Worm (Caenorhabditis elegans) whole organism, early embryonic: Measurements from ENCODE around the gene ife-4.

ENCODE experiments used
- B0310.2 ChIP-seq: sonication (generic microtip); optimal IDR thresholded peaks from 2 replicates; lab custom pipeline; 2016; ENCODE audit warnings: mild to moderate bottlenecking, missing genetic modification characterization, missing compliant biosample characterization
- F13C5.2 ChIP-seq: sonication (generic microtip); optimal IDR thresholded peaks from 2 replicates; lab custom pipeline; 2017; ENCODE audit warnings: mild to moderate bottlenecking, missing genetic modification characterization, inconsistent platforms, missing compliant biosample characterization
- aly-1 ChIP-seq: sonication (generic microtip); optimal IDR thresholded peaks from 2 replicates; lab custom pipeline; 2016; ENCODE audit warnings: missing genetic modification characterization, missing compliant biosample characterization
- ama-1 ChIP-seq: fragments of 150-350 bp; optimal IDR thresholded peaks from 2 replicates; lab custom pipeline; 2014
- ceh-13 ChIP-seq: fragments of 200-800 bp; sonication (Bioruptor generic); optimal IDR thresholded peaks from 2 replicates; lab custom pipeline; 2018; ENCODE audit warnings: mild to moderate bottlenecking, missing genetic modification characterization, missing compliant biosample characterization
- ceh-36 ChIP-seq: sonication (generic microtip); optimal IDR thresholded peaks from 2 replicates; lab custom pipeline; 2016; ENCODE audit warnings: missing genetic modification characterization, inconsistent platforms, missing compliant biosample characterization
- hmbx-1 ChIP-seq: sonication (generic microtip); optimal IDR thresholded peaks from 2 replicates; lab custom pipeline; 2016; ENCODE audit warnings: mild to moderate bottlenecking, missing genetic modification characterization, missing compliant biosample characterization
- hnd-1 ChIP-seq: sonication (generic microtip); optimal IDR thresholded peaks from 2 replicates; lab custom pipeline; 2016; ENCODE audit warnings: missing genetic modification characterization, missing compliant biosample characterization
- pes-1 ChIP-seq: fragments of 200-800 bp; sonication (Bioruptor generic); IDR thresholded peaks from 2 replicates; pipeline ENCODE4 v1.3.6; 2022; ENCODE audit warnings: missing genetic modification reagents, missing genetic modification characterization, missing compliant biosample characterization
- scrt-1 ChIP-seq: fragments of 200-800 bp; sonication (Bioruptor generic); IDR thresholded peaks from 2 replicates; pipeline ENCODE4 v1.3.6; 2022; ENCODE audit warnings: missing genetic modification characterization, missing compliant biosample characterization
- sea-1 ChIP-seq: fragments of 200-800 bp; sonication (Bioruptor generic); conservative IDR thresholded peaks from 2 replicates; pipeline ENCODE4 v1.3.6; 2022; ENCODE audit warnings: missing genetic modification characterization, missing compliant biosample characterization
- tbx-11 ChIP-seq: fragments of 200-800 bp; sonication (Bioruptor generic); IDR thresholded peaks from 2 replicates; pipeline ENCODE4 v1.3.6; 2022; ENCODE audit warnings: missing genetic modification characterization, missing compliant biosample characterization

ce11 chrX:1117252-1117651, 13.2 kb downstream of the ife-4 start:
- TF ChIP-seq aly-1 (tag; lab: Kevin White, UChicago) (no peak), B0310.2 (no peak), tbx-11 (GFP tag; lab: Robert Waterston, UW) (no peak), hnd-1 (tag; lab: Kevin White, UChicago) (no peak), ceh-36 (tag; lab: Kevin White, UChicago) (no peak), F13C5.2 (tag; lab: Kevin White, UChicago) (no peak), ama-1 (lab: Kevin White, UChicago) (no peak), sea-1 (GFP tag; lab: Robert Waterston, UW) (no peak), scrt-1 (no peak), pes-1 (GFP tag; lab: Robert Waterston, UW) (no peak), hmbx-1 (tag; lab: Kevin White, UChicago) (no peak), ceh-13 (GFP tag; lab: Kevin White, UChicago) (no peak)
